Fruit fly (Drosophila melanogaster) whole organism, adult: ENCODE data around the gene mgr.

Experiments used
- CG7045 ChIP-seq: fragments of 200-800 bp; sonication (Bioruptor generic); optimal IDR thresholded peaks from 2 replicates; lab custom pipeline; 2017; ENCODE audit warnings: missing biosample characterization, mild to moderate bottlenecking, missing genetic modification characterization
- toe ChIP-seq: fragments of 200-800 bp; sonication (Bioruptor generic); optimal IDR thresholded peaks from 2 replicates; lab custom pipeline; 2016; ENCODE audit warnings: missing biosample characterization, missing genetic modification characterization

dm6 chr3R:11429814-11430213, 20.1 kb upstream of the mgr start, which contains the start of gene Dtd:
- TF ChIP-seq CG7045 (GFP tag; lab: Kevin White, UChicago) (no peak), toe (GFP tag; lab: Kevin White, UChicago) (no peak)
